Fruit fly (Drosophila melanogaster): Measurements from ENCODE around the gene CG2258.

The CG2258 gene

DNA sequence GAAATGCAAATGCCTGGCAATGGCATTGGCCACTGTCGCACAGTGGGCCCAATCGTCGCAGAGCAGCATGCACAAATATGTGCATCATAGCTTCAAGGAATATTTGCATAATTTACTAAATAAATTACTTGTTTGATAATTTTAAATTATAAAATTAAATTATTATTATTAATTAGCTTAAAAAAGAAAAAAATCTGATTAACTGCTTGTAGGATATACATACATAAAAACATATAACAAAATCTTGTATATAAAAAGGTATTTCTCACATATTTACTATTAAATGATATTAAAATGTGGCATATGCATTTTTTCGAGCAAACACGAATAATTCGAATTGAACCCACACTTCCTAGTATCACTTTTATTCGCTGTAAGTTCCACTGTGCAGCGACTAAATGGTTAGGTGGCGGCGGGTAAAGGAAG is 23.3 kb upstream of the CG2258 start (continued):
- TF ChIP-seq CG15479 (GFP tag; optimal IDR thresholded peaks at IDR 0.05) (no peak), CG18764 (GFP tag; optimal IDR thresholded peaks at IDR 0.05) (no peak), CG8089 (GFP tag; optimal IDR thresholded peaks at IDR 0.05) (no peak), Lpt (GFP tag; optimal IDR thresholded peaks at IDR 0.05) (no peak), Fer1 (GFP tag; optimal IDR thresholded peaks at IDR 0.05) (peak; percentile 37), fd64A (GFP tag; optimal IDR thresholded peaks at IDR 0.05) (no peak), CG12155 (GFP tag; optimal IDR thresholded peaks at IDR 0.05) (no peak), sim (GFP tag; IDR thresholded peaks at IDR 0.05) (no peak), caup (GFP tag; optimal IDR thresholded peaks at IDR 0.05; ENCODE audit: severe bottlenecking) (no peak), CG12299 (tag; optimal IDR thresholded peaks at IDR 0.05) (no peak), fd102C (GFP tag; optimal IDR thresholded peaks at IDR 0.05) (no peak), disco-r (GFP tag; optimal IDR thresholded peaks at IDR 0.05) (no peak), Gsc (GFP tag; IDR thresholded peaks at IDR 0.05) (no peak), Sry-δ (GFP tag; optimal IDR thresholded peaks at IDR 0.05) (no peak), chif (GFP tag; optimal IDR thresholded peaks at IDR 0.05) (no peak), PHDP (tag; optimal IDR thresholded peaks at IDR 0.05) (peak; percentile 40), Lim3 (GFP tag; IDR thresholded peaks at IDR 0.05) (no peak), CG17829 (tag; optimal IDR thresholded peaks at IDR 0.05) (peak; percentile 56), CG5245 (GFP tag; optimal IDR thresholded peaks at IDR 0.05) (no peak), CG2875 (GFP tag; optimal IDR thresholded peaks at IDR 0.05) (peak; percentile 41), Blimp-1 (GFP tag; optimal IDR thresholded peaks at IDR 0.05) (peak; percentile 53), CG10543 (GFP tag; optimal IDR thresholded peaks at IDR 0.05) (no peak), CG7987 (GFP tag; optimal IDR thresholded peaks at IDR 0.05) (no peak), Atf6 (GFP tag; IDR thresholded peaks at IDR 0.05) (no peak), CG11247 (GFP tag; IDR thresholded peaks at IDR 0.05) (no peak), abd-A (tag; optimal IDR thresholded peaks at IDR 0.05) (no peak), CG7928 (GFP tag; optimal IDR thresholded peaks at IDR 0.05) (no peak), CG4404 (GFP tag; IDR thresholded peaks at IDR 0.05) (no peak), D19A (tag; optimal IDR thresholded peaks at IDR 0.05) (peak; percentile 60), ken (GFP tag; IDR thresholded peaks at IDR 0.05) (no peak), tup (GFP tag; optimal IDR thresholded peaks at IDR 0.05) (no peak), pzg (GFP tag; optimal IDR thresholded peaks at IDR 0.05) (no peak), NC2β (GFP tag; optimal IDR thresholded peaks at IDR 0.05) (no peak), odd (GFP tag; optimal IDR thresholded peaks at IDR 0.05) (peak; percentile 33), CG4360 (GFP tag; IDR thresholded peaks at IDR 0.05) (no peak), eyg (GFP tag; optimal IDR thresholded peaks at IDR 0.05) (no peak), Hr3 (GFP tag; optimal IDR thresholded peaks at IDR 0.05) (peak; percentile 57), dimm (GFP tag; IDR thresholded peaks at IDR 0.05) (peak; percentile 39; the same call in 1 of the 2 replicates), HmgZ (tag; optimal IDR thresholded peaks at IDR 0.05) (no peak), CG1832 (GFP tag; optimal IDR thresholded peaks at IDR 0.05) (no peak), CG12769 (tag; optimal IDR thresholded peaks at IDR 0.05) (no peak), Doc3 (GFP tag; IDR thresholded peaks at IDR 0.05; ENCODE audit: partially characterized antibody) (no peak), usp (GFP tag; optimal IDR thresholded peaks at IDR 0.05) (no peak), crp (GFP tag; optimal IDR thresholded peaks at IDR 0.05) (no peak), CG7839 (tag; optimal IDR thresholded peaks at IDR 0.05) (peak; percentile 62), CG2116 (GFP tag; optimal IDR thresholded peaks at IDR 0.05) (peak; percentile 51), dysf (GFP tag; IDR thresholded peaks at IDR 0.05) (peak; percentile 45; the same call in 1 of the 3 replicates), CG9797 (GFP tag; optimal IDR thresholded peaks at IDR 0.05) (no peak), TFAM (GFP tag; optimal IDR thresholded peaks at IDR 0.05) (no peak), zfh1 (GFP tag; IDR thresholded peaks at IDR 0.05) (0 out of 3 replicates have a peak, but pooled peaks have one; percentile 46), klu (GFP tag; IDR thresholded peaks at IDR 0.05) (no peak)

Measured in whole organism, embryonic.